Fruit fly (Drosophila melanogaster) whole organism, pupa: Measurements from ENCODE around the gene CG14851.

Experiments used
- CG10348 ChIP-seq: fragments of 200-800 bp; sonication (Bioruptor generic); IDR thresholded peaks from 2 replicates; pipeline ENCODE4 v1.3.6; 2022; ENCODE audit warnings: missing biosample characterization, missing genetic modification characterization
- CG12605 ChIP-seq: fragments of 200-800 bp; sonication (Bioruptor generic); IDR thresholded peaks from 2 replicates; pipeline ENCODE4 v1.3.6; 2022; ENCODE audit warnings: missing biosample characterization, missing genetic modification characterization
- CG13204 ChIP-seq: fragments of 200-800 bp; sonication (Bioruptor generic); optimal IDR thresholded peaks from 2 replicates; lab custom pipeline; 2018; ENCODE audit warnings: missing biosample characterization, mild to moderate bottlenecking, missing genetic modification characterization, moderate library complexity
- CG14655 ChIP-seq: fragments of 200-800 bp; sonication (Bioruptor generic); optimal IDR thresholded peaks from 3 replicates; lab custom pipeline; 2017; ENCODE audit warnings: mild to moderate bottlenecking, missing biosample characterization, missing genetic modification reagents, missing genetic modification characterization
- CG15710 ChIP-seq: fragments of 200-800 bp; sonication (Bioruptor generic); optimal IDR thresholded peaks from 2 replicates; lab custom pipeline; 2018; ENCODE audit warnings: missing biosample characterization, mild to moderate bottlenecking, missing genetic modification characterization, moderate library complexity
- CG17806 ChIP-seq: fragments of 200-800 bp; sonication (Bioruptor generic); optimal IDR thresholded peaks from 2 replicates; lab custom pipeline; 2018; ENCODE audit warnings: missing biosample characterization, mild to moderate bottlenecking, missing genetic modification characterization, moderate library complexity
- CG32121 ChIP-seq: fragments of 200-800 bp; sonication (Bioruptor generic); IDR thresholded peaks from 2 replicates; pipeline ENCODE4 v1.3.6; 2022; ENCODE audit warnings: missing biosample characterization, missing genetic modification characterization
- CG34367 ChIP-seq: fragments of 200-800 bp; sonication (Bioruptor generic); optimal IDR thresholded peaks from 2 replicates; lab custom pipeline; 2018; ENCODE audit warnings: missing biosample characterization, mild to moderate bottlenecking, missing genetic modification characterization
- CG4496 ChIP-seq: fragments of 200-800 bp; sonication (Bioruptor generic); IDR thresholded peaks from 3 replicates; pipeline ENCODE4 v1.3.6; 2022; ENCODE audit warnings: missing biosample characterization, missing genetic modification characterization
- CG8159 ChIP-seq: fragments of 200-800 bp; sonication (Bioruptor generic); optimal IDR thresholded peaks from 3 replicates; lab custom pipeline; 2018; ENCODE audit warnings: missing biosample characterization, mild to moderate bottlenecking, missing genetic modification characterization, moderate library complexity
- CG8301 ChIP-seq: fragments of 200-800 bp; sonication (Bioruptor generic); optimal IDR thresholded peaks from 2 replicates; lab custom pipeline; 2018; ENCODE audit warnings: missing biosample characterization, mild to moderate bottlenecking, missing genetic modification characterization
- CG9948 ChIP-seq: fragments of 200-800 bp; sonication (Bioruptor generic); optimal IDR thresholded peaks from 2 replicates; lab custom pipeline; 2018; ENCODE audit warnings: missing biosample characterization, mild to moderate bottlenecking, missing genetic modification characterization, moderate library complexity
- D1 ChIP-seq: fragments of 200-800 bp; sonication (Bioruptor generic); optimal IDR thresholded peaks from 2 replicates; lab custom pipeline; 2018; ENCODE audit warnings: missing biosample characterization, mild to moderate bottlenecking, missing genetic modification characterization, moderate library complexity
- EcR ChIP-seq: fragments of 200-800 bp; sonication (Bioruptor generic); optimal IDR thresholded peaks from 3 replicates; lab custom pipeline; 2019; ENCODE audit warnings: missing biosample characterization, missing genetic modification characterization, mild to moderate bottlenecking, moderate library complexity, missing genetic modification reagents
- Ets98B ChIP-seq: fragments of 200-800 bp; sonication (Bioruptor generic); IDR thresholded peaks from 2 replicates; pipeline ENCODE4 v1.3.6; 2022; ENCODE audit warnings: missing biosample characterization, missing genetic modification characterization
- Pif1A ChIP-seq: fragments of 200-800 bp; sonication (Bioruptor generic); optimal IDR thresholded peaks from 3 replicates; lab custom pipeline; 2016; ENCODE audit warnings: missing biosample characterization, missing genetic modification characterization
- Pif1B ChIP-seq: fragments of 200-800 bp; sonication (Bioruptor generic); optimal IDR thresholded peaks from 3 replicates; lab custom pipeline; 2016; ENCODE audit warnings: missing biosample characterization, missing genetic modification characterization
- Snoo ChIP-seq: fragments of 200-800 bp; sonication (Bioruptor generic); optimal IDR thresholded peaks from 3 replicates; lab custom pipeline; 2017; ENCODE audit warnings: missing biosample characterization, mild to moderate bottlenecking, missing genetic modification characterization, inconsistent platforms
- fd96Ca ChIP-seq: fragments of 200-800 bp; sonication (Bioruptor generic); IDR thresholded peaks from 3 replicates; pipeline ENCODE4 v1.3.6; 2022; ENCODE audit warnings: missing biosample characterization, missing genetic modification characterization
- gl ChIP-seq: fragments of 200-800 bp; sonication (Bioruptor generic); optimal IDR thresholded peaks from 2 replicates; lab custom pipeline; 2018; ENCODE audit warnings: missing biosample characterization, mild to moderate bottlenecking, missing genetic modification characterization
- rn ChIP-seq: fragments of 200-800 bp; sonication (Bioruptor generic); IDR thresholded peaks from 2 replicates; pipeline ENCODE4 v1.3.6; 2022; ENCODE audit warnings: missing biosample characterization, missing genetic modification characterization

CG14851 gene

dm6 chr3R:14597935-14598424 is 35.8 kb downstream of the CG14851 start:
- TF ChIP-seq CG10348 (GFP tag; lab: Robert Waterston, UW): no peak
- peak; percentile 46 for TF ChIP-seq CG34367 (tag; lab: Kevin White, UChicago)
- TF ChIP-seq CG8159: peak; percentile 76
- no peak for TF ChIP-seq Pif1A
- no peak for TF ChIP-seq Snoo (tag; lab: Kevin White, UChicago)
- peak; percentile 53 for TF ChIP-seq CG8301 (tag; lab: Kevin White, UChicago)
- TF ChIP-seq CG13204: no peak
- no peak for TF ChIP-seq fd96Ca (GFP tag; lab: Robert Waterston, UW)
- TF ChIP-seq Ets98B: peak; percentile 24; the same call in 1 of the 2 replicates
- TF ChIP-seq EcR: no peak
- TF ChIP-seq CG32121 (GFP tag; lab: Robert Waterston, UW): peak; percentile 17; the same call in 1 of the 2 replicates
- peak; percentile 63 for TF ChIP-seq CG14655 (GFP tag; lab: Kevin White, UChicago)
- peak; percentile 59 for TF ChIP-seq CG17806 (tag; lab: Kevin White, UChicago)
- TF ChIP-seq CG4496 (GFP tag; lab: Robert Waterston, UW): peak; percentile 52; the same call in 1 of the 3 replicates
- peak; percentile 58 for TF ChIP-seq CG9948 (tag; lab: Kevin White, UChicago)
- no peak for TF ChIP-seq gl (tag; lab: Kevin White, UChicago)
- TF ChIP-seq rn: no peak
- TF ChIP-seq CG12605 (GFP tag; lab: Robert Waterston, UW): 0 out of 2 replicates have a peak, but pooled peaks have one; percentile 22
- TF ChIP-seq Pif1B: peak; percentile 12
- TF ChIP-seq CG15710 (tag; lab: Kevin White, UChicago): peak; percentile 62

DNA sequence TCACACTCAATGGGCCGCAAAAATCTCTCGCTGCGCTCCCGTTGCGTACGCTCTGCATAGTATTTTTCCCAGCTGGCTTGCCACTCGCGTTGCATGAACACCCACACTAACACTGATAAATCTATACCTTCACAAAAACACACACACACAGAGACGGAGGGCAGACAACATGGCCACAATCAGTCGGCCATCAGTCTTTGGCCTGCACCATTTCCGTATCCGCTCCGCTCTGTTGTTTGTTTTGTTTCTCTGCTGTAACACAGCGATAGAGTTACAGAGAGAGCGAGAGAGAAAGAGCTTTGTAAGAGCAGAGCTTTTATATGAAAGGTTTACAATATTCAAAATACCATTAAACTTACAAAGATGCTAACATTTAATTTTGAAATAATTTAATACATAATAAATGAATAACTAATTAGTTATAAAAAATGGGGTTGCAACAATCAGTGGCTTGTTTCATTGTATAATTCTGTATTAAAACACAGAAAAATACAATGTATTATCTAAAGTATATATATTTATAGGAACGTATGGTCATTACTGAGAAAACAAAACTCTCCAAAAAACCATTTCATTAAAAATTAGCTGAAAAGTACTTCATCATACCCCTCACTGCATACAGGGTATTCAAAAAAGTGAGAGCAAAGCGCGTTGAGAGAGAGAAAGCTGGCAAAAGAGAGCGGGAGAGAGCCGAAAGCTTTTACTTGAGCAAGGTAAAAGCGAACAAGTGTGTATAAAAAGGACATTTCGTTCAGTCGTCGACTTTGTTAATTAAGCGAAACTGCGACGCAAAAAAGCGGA is 47.0 kb downstream of the CG14851 start, which contains the start of gene CG14853:
CG14853 (plus strand) TSS at position 751 of the 801 bp plus-strand sequence.
- TF ChIP-seq CG13204: no peak
- TF ChIP-seq EcR: no peak
- TF ChIP-seq CG8159: peak; percentile 20
- 0 out of 2 replicates have a peak, but pooled peaks have one; percentile 23 for TF ChIP-seq CG10348 (GFP tag; lab: Robert Waterston, UW)
- peak; percentile 49 for TF ChIP-seq Snoo (tag; lab: Kevin White, UChicago)
- peak; percentile 57 for TF ChIP-seq Ets98B
- no peak for TF ChIP-seq CG9948 (tag; lab: Kevin White, UChicago)
- TF ChIP-seq CG12605 (GFP tag; lab: Robert Waterston, UW): peak; percentile 10; the same call in 1 of the 2 replicates
- TF ChIP-seq CG15710 (tag; lab: Kevin White, UChicago): peak; percentile 56
- no peak for TF ChIP-seq CG8301 (tag; lab: Kevin White, UChicago)
- TF ChIP-seq CG32121 (GFP tag; lab: Robert Waterston, UW): 0 out of 2 replicates have a peak, but pooled peaks have one; percentile 31
- no peak for TF ChIP-seq CG17806 (tag; lab: Kevin White, UChicago)
- TF ChIP-seq Pif1B: no peak
- no peak for TF ChIP-seq D1
- TF ChIP-seq CG14655 (GFP tag; lab: Kevin White, UChicago): peak; percentile 39
- no peak for TF ChIP-seq gl (tag; lab: Kevin White, UChicago)
- peak; percentile 26 for TF ChIP-seq CG34367 (tag; lab: Kevin White, UChicago)
- TF ChIP-seq rn: 0 out of 2 replicates have a peak, but pooled peaks have one; percentile 18
- TF ChIP-seq fd96Ca (GFP tag; lab: Robert Waterston, UW): no peak
- TF ChIP-seq CG4496 (GFP tag; lab: Robert Waterston, UW): peak; percentile 33
- peak; percentile 10 for TF ChIP-seq Pif1A
